Fruit fly (Drosophila melanogaster) whole organism, embryonic: ENCODE measurements around the gene CG15043.
A peak's percentile ranks its signal among the peaks of the same experiment; 100 is the strongest.

ENCODE experiments used
- Awh ChIP-seq: fragments of 200-800 bp; sonication (Bioruptor generic); IDR thresholded peaks from 2 replicates; pipeline ENCODE4, ENCODE4 v1.3.6; 2022; ENCODE audit warnings: missing biosample characterization, missing genetic modification characterization
- CG12744 ChIP-seq: fragments of 200-800 bp; sonication (Bioruptor generic); optimal IDR thresholded peaks from 2 replicates; lab custom pipeline; 2016; ENCODE audit warnings: missing biosample characterization, missing genetic modification characterization
- CG12769 ChIP-seq: fragments of 200-800 bp; sonication (Bioruptor generic); optimal IDR thresholded peaks from 2 replicates; lab custom pipeline; 2019; ENCODE audit warnings: missing biosample characterization, mild to moderate bottlenecking, missing genetic modification characterization, moderate library complexity
- CG12942 ChIP-seq: fragments of 200-800 bp; sonication (Bioruptor generic); optimal IDR thresholded peaks from 3 replicates; lab custom pipeline; 2016; ENCODE audit warnings: missing biosample characterization, missing genetic modification characterization
- CG14710 ChIP-seq: fragments of 200-800 bp; sonication (Bioruptor generic); optimal IDR thresholded peaks from 3 replicates; lab custom pipeline; 2019; ENCODE audit warnings: missing biosample characterization, mild to moderate bottlenecking, missing genetic modification characterization, moderate library complexity
- CG1529 ChIP-seq: fragments of 200-800 bp; sonication (Bioruptor generic); optimal IDR thresholded peaks from 3 replicates; lab custom pipeline; 2018; ENCODE audit warnings: missing biosample characterization, missing genetic modification characterization
- CG15696 ChIP-seq: fragments of 200-800 bp; sonication (Bioruptor generic); optimal IDR thresholded peaks from 2 replicates; lab custom pipeline; 2019; ENCODE audit warnings: missing biosample characterization, mild to moderate bottlenecking, missing genetic modification characterization, moderate library complexity
- CG1602 ChIP-seq: fragments of 200-800 bp; sonication (Bioruptor generic); optimal IDR thresholded peaks from 3 replicates; lab custom pipeline; 2016; ENCODE audit warnings: missing biosample characterization, missing genetic modification characterization
- CG1647 ChIP-seq: fragments of 200-800 bp; sonication (Bioruptor generic); optimal IDR thresholded peaks from 3 replicates; lab custom pipeline; 2016; ENCODE audit warnings: missing biosample characterization, missing genetic modification characterization
- CG17328 ChIP-seq: fragments of 200-800 bp; sonication (Bioruptor generic); IDR thresholded peaks from 2 replicates; pipeline ENCODE4 v1.3.6; 2022; ENCODE audit warnings: missing biosample characterization, missing genetic modification characterization
- CG17829 ChIP-seq: fragments of 200-800 bp; optimal IDR thresholded peaks from 2 replicates; lab custom pipeline; 2019; ENCODE audit warnings: missing biosample characterization, mild to moderate bottlenecking, missing genetic modification characterization, moderate library complexity
- CG18011 ChIP-seq: fragments of 200-800 bp; sonication (Bioruptor generic); optimal IDR thresholded peaks from 2 replicates; lab custom pipeline; 2017; ENCODE audit warnings: missing biosample characterization, missing genetic modification characterization, mild to moderate bottlenecking, moderate library complexity, missing genotype
- CG30403 ChIP-seq: fragments of 200-800 bp; sonication (Bioruptor generic); optimal IDR thresholded peaks from 3 replicates; lab custom pipeline; 2016; ENCODE audit warnings: missing biosample characterization, missing genetic modification characterization
- CG32532 ChIP-seq: fragments of 200-800 bp; sonication (Bioruptor generic); IDR thresholded peaks from 2 replicates; pipeline ENCODE4 v1.3.6; 2022; ENCODE audit warnings: missing biosample characterization, missing genetic modification characterization
- CG4328 ChIP-seq: fragments of 200-800 bp; sonication (Bioruptor generic); optimal IDR thresholded peaks from 3 replicates; lab custom pipeline; 2017; ENCODE audit warnings: missing biosample characterization, missing genetic modification reagents, missing genetic modification characterization
- CG43689 ChIP-seq: fragments of 200-800 bp; sonication (Bioruptor generic); IDR thresholded peaks from 2 replicates; pipeline ENCODE4 v1.3.6; 2022; ENCODE audit warnings: missing biosample characterization, missing genetic modification characterization
- CG4707 ChIP-seq: fragments of 200-800 bp; sonication (Bioruptor generic); optimal IDR thresholded peaks from 2 replicates; lab custom pipeline; 2018; ENCODE audit warnings: missing biosample characterization, mild to moderate bottlenecking, missing genetic modification characterization, moderate library complexity
- CG7556 ChIP-seq: fragments of 200-800 bp; sonication (Bioruptor generic); optimal IDR thresholded peaks from 2 replicates; lab custom pipeline; 2017; ENCODE audit warnings: missing biosample characterization, mild to moderate bottlenecking, missing genetic modification characterization
- CG7839 ChIP-seq: fragments of 200-800 bp; sonication (Bioruptor generic); optimal IDR thresholded peaks from 3 replicates; lab custom pipeline; 2018; ENCODE audit warnings: missing biosample characterization, mild to moderate bottlenecking, missing genetic modification characterization, moderate library complexity
- CG7928 ChIP-seq: fragments of 200-800 bp; sonication (Bioruptor generic); optimal IDR thresholded peaks from 2 replicates; lab custom pipeline; 2017; ENCODE audit warnings: missing biosample characterization, mild to moderate bottlenecking, missing genetic modification characterization
- CG8089 ChIP-seq: fragments of 200-800 bp; sonication (Bioruptor generic); optimal IDR thresholded peaks from 3 replicates; lab custom pipeline; 2016; ENCODE audit warnings: missing biosample characterization, missing genetic modification characterization
- Dad ChIP-seq: fragments of 200-800 bp; sonication (Bioruptor generic); optimal IDR thresholded peaks from 3 replicates; lab custom pipeline; 2016; ENCODE audit warnings: missing biosample characterization, missing genetic modification characterization
- Ets65A ChIP-seq: fragments of 200-800 bp; sonication (Bioruptor generic); peaks from one replicate; lab custom pipeline; 2016; ENCODE audit warnings: missing biosample characterization, missing genetic modification characterization
- Gsc ChIP-seq: fragments of 200-800 bp; sonication (Bioruptor generic); IDR thresholded peaks from 2 replicates; pipeline ENCODE4 v1.3.6; 2022; ENCODE audit warnings: missing biosample characterization, missing genetic modification characterization
- HLH54F ChIP-seq: fragments of 200-800 bp; sonication (Bioruptor generic); optimal IDR thresholded peaks from 3 replicates; lab custom pipeline; 2016; ENCODE audit warnings: missing biosample characterization, missing genetic modification characterization
- MTF-1 ChIP-seq: fragments of 200-800 bp; sonication (Bioruptor generic); optimal IDR thresholded peaks from 2 replicates; lab custom pipeline; 2018; ENCODE audit warnings: missing biosample characterization, mild to moderate bottlenecking, missing genetic modification characterization, borderline replicate concordance
- NC2β ChIP-seq: fragments of 200-800 bp; sonication (Bioruptor generic); optimal IDR thresholded peaks from 2 replicates; lab custom pipeline; 2016; ENCODE audit warnings: missing biosample characterization, missing genetic modification characterization
- Sox100B ChIP-seq: fragments of 200-800 bp; sonication (Bioruptor generic); optimal IDR thresholded peaks from 3 replicates; lab custom pipeline; 2018; ENCODE audit warnings: missing biosample characterization, mild to moderate bottlenecking, missing genetic modification characterization
- Sox102F ChIP-seq: fragments of 200-800 bp; sonication (Bioruptor generic); optimal IDR thresholded peaks from 2 replicates; lab custom pipeline; 2018; ENCODE audit warnings: missing biosample characterization, mild to moderate bottlenecking, missing genetic modification characterization, moderate library complexity
- YL-1 ChIP-seq: fragments of 200-800 bp; sonication (Bioruptor generic); optimal IDR thresholded peaks from 3 replicates; lab custom pipeline; 2017; ENCODE audit warnings: missing biosample characterization, mild to moderate bottlenecking, missing genetic modification characterization
- ab ChIP-seq: fragments of 200-800 bp; sonication (Bioruptor generic); optimal IDR thresholded peaks from 2 replicates; lab custom pipeline; 2016; ENCODE audit warnings: missing biosample characterization, missing genetic modification characterization
- aop ChIP-seq: fragments of 200-800 bp; sonication (Bioruptor generic); IDR thresholded peaks from 2 replicates; pipeline ENCODE4 v1.3.6; 2022; ENCODE audit warnings: missing biosample characterization, missing genetic modification characterization
- btn ChIP-seq: fragments of 200-800 bp; sonication (Bioruptor generic); optimal IDR thresholded peaks from 2 replicates; lab custom pipeline; 2016; ENCODE audit warnings: missing biosample characterization, missing genetic modification characterization
- dati ChIP-seq: fragments of 200-800 bp; sonication (Bioruptor generic); IDR thresholded peaks from 2 replicates; pipeline ENCODE4 v1.3.6; 2022; ENCODE audit warnings: missing biosample characterization, missing genetic modification characterization
- dimm ChIP-seq: fragments of 200-800 bp; sonication (Bioruptor generic); IDR thresholded peaks from 2 replicates; pipeline ENCODE4 v1.3.6; 2022; ENCODE audit warnings: missing biosample characterization, missing genetic modification characterization
- dpn ChIP-seq, 2 experiments: fragments of 200-800 bp; sonication (Bioruptor generic); optimal IDR thresholded peaks; 3 replicates each; lab custom pipeline; 2016; ENCODE audit warnings: missing biosample characterization in 2 of 2, missing genetic modification characterization in 2 of 2
- eyg ChIP-seq: fragments of 200-800 bp; sonication (Bioruptor generic); optimal IDR thresholded peaks from 3 replicates; lab custom pipeline; 2016; ENCODE audit warnings: missing biosample characterization, missing genetic modification characterization
- grau ChIP-seq: fragments of 200-800 bp; optimal IDR thresholded peaks from 3 replicates; lab custom pipeline; 2019; ENCODE audit warnings: missing biosample characterization, mild to moderate bottlenecking, missing genetic modification characterization, moderate library complexity
- gt ChIP-seq: fragments of 200-800 bp; sonication (Bioruptor generic); IDR thresholded peaks from 2 replicates; pipeline ENCODE4 v1.3.6; 2022; ENCODE audit warnings: missing biosample characterization, missing genetic modification characterization
- h ChIP-seq: fragments of >200 bp; optimal IDR thresholded peaks from 2 replicates; lab custom pipeline; 2017
- lilli ChIP-seq: fragments of 200-800 bp; sonication (Bioruptor generic); optimal IDR thresholded peaks from 3 replicates; lab custom pipeline; 2016; ENCODE audit warnings: missing biosample characterization, missing genetic modification characterization
- nom ChIP-seq: fragments of 200-800 bp; sonication (Bioruptor generic); optimal IDR thresholded peaks from 2 replicates; lab custom pipeline; 2017; ENCODE audit warnings: missing biosample characterization, missing genetic modification characterization, mild to moderate bottlenecking, moderate library complexity, missing genetic modification reagents
- oc ChIP-seq: fragments of 200-800 bp; sonication (Bioruptor generic); optimal IDR thresholded peaks from 2 replicates; lab custom pipeline; 2018; ENCODE audit warnings: missing biosample characterization, mild to moderate bottlenecking, missing genetic modification characterization, moderate library complexity
- repo ChIP-seq: fragments of 200-800 bp; sonication (Bioruptor generic); optimal IDR thresholded peaks from 2 replicates; lab custom pipeline; 2016; ENCODE audit warnings: missing biosample characterization, missing genetic modification characterization
- schlank ChIP-seq: fragments of 200-800 bp; sonication (Bioruptor generic); optimal IDR thresholded peaks from 2 replicates; lab custom pipeline; 2018; ENCODE audit warnings: missing biosample characterization, mild to moderate bottlenecking, missing genetic modification characterization
- sd ChIP-seq: fragments of 200-800 bp; sonication (Bioruptor generic); optimal IDR thresholded peaks from 3 replicates; lab custom pipeline; 2018; ENCODE audit warnings: missing biosample characterization, mild to moderate bottlenecking, missing genetic modification characterization, moderate library complexity
- sima ChIP-seq: fragments of 200-800 bp; sonication (Bioruptor generic); optimal IDR thresholded peaks from 2 replicates; lab custom pipeline; 2016; ENCODE audit warnings: missing biosample characterization, missing genetic modification characterization
- stc ChIP-seq: fragments of 200-800 bp; sonication (Bioruptor generic); IDR thresholded peaks from 2 replicates; pipeline ENCODE4 v1.3.6; 2022; ENCODE audit warnings: missing biosample characterization, missing genetic modification characterization
- tna ChIP-seq: fragments of 200-800 bp; sonication (Bioruptor generic); IDR thresholded peaks from 2 replicates; pipeline ENCODE4 v1.3.6; 2022; ENCODE audit warnings: missing biosample characterization, missing genetic modification characterization; ENCODE audit not compliant: partially characterized antibody
- ttk ChIP-seq: fragments of 200-800 bp; sonication (Bioruptor generic); IDR thresholded peaks from 2 replicates; pipeline ENCODE4 v2.1.2; 2022; ENCODE audit warnings: missing biosample characterization, missing genetic modification characterization
- twi ChIP-seq: fragments of 200-800 bp; optimal IDR thresholded peaks from 2 replicates; lab custom pipeline; 2019; ENCODE audit warnings: missing biosample characterization, mild to moderate bottlenecking, missing genetic modification characterization, moderate library complexity
- unc-4 ChIP-seq: fragments of 200-800 bp; sonication (Bioruptor generic); IDR thresholded peaks from 2 replicates; pipeline ENCODE4 v1.3.6; 2022; ENCODE audit warnings: missing biosample characterization, missing genetic modification characterization; ENCODE audit not compliant: partially characterized antibody

Gene CG15043

DNA sequence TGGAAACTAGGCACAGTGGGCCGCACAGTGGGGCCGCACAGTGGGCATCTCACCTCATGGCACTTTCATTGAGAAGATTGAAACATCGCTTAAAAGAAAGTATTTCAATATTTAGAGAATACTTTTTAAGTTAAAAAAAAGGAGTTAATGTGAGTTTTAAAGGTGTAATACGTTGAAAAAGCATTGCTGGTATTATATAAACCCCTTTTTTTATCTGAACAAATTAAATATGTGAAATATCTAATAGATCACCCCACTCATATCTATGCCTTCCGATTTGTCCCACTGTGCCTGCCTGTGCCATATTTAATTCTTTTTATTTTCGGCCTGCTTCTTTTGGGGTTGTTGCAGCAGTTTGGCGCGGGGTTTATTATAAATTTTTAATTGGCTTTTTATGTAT, 39.3 kb upstream of the CG15043 start (continued):
- TF ChIP-seq CG7839 (tag; lab: Kevin White, UChicago) (peak; percentile 59), CG14710 (tag; lab: Kevin White, UChicago) (peak; percentile 14), NC2β (no peak), CG7928 (GFP tag; lab: Kevin White, UChicago) (no peak), YL-1 (GFP tag; lab: Kevin White, UChicago) (no peak), grau (tag; lab: Kevin White, UChicago) (peak; percentile 52), CG12769 (tag; lab: Kevin White, UChicago) (no peak), CG15696 (tag; lab: Kevin White, UChicago) (no peak), CG12744 (no peak), CG17829 (tag; lab: Kevin White, UChicago) (peak; percentile 21), stc (GFP tag; lab: Robert Waterston, UW) (no peak), lilli (no peak), CG32532 (GFP tag; lab: Robert Waterston, UW) (no peak), sd (no peak), aop (GFP tag; lab: Robert Waterston, UW) (no peak), dpn (GFP tag; optimal IDR thresholded peaks at IDR 0.05; lab: Kevin White, UChicago) (no peak), dati (GFP tag; lab: Robert Waterston, UW) (no peak), Dad (GFP tag; lab: Kevin White, UChicago) (peak; percentile 3), CG1602 (GFP tag; lab: Kevin White, UChicago) (no peak), CG43689 (no peak), CG4328 (GFP tag; lab: Kevin White, UChicago) (no peak), nom (GFP tag; lab: Kevin White, UChicago) (no peak), CG1529 (GFP tag; lab: Kevin White, UChicago) (peak; percentile 15), tna (no peak), CG4707 (GFP tag; lab: Kevin White, UChicago) (peak; percentile 91), twi (tag; lab: Kevin White, UChicago) (peak; percentile 8), MTF-1 (GFP tag; lab: Kevin White, UChicago) (no peak), schlank (tag; lab: Kevin White, UChicago) (no peak), oc (tag; lab: Kevin White, UChicago) (no peak), HLH54F (no peak), CG30403 (GFP tag; lab: Kevin White, UChicago) (peak; percentile 14), eyg (GFP tag; lab: Kevin White, UChicago) (no peak), CG7556 (GFP tag; lab: Kevin White, UChicago) (peak; percentile 52), Sox102F (GFP tag; lab: Kevin White, UChicago) (peak; percentile 43), Gsc (no peak), CG8089 (GFP tag; lab: Kevin White, UChicago) (no peak), h (no peak), ab (no peak), CG17328 (0 out of 2 replicates have a peak, but pooled peaks have one; percentile 41), gt (no peak), CG1647 (no peak), Ets65A (peak; percentile 93), Awh (GFP tag; lab: Robert Waterston, UW) (no peak), sima (GFP tag; lab: Kevin White, UChicago) (no peak), CG12942 (no peak), unc-4 (no peak), dimm (GFP tag; lab: Robert Waterston, UW) (no peak), CG18011 (GFP tag; lab: Kevin White, UChicago) (no peak), repo (GFP tag; lab: Kevin White, UChicago) (no peak), btn (no peak), ttk (GFP tag; lab: Robert Waterston, UW) (0 out of 2 replicates have a peak, but pooled peaks have one; percentile 7), Sox100B (GFP tag; lab: Kevin White, UChicago) (peak; percentile 4)
